Worm (Caenorhabditis elegans) whole organism, L3 larva: ENCODE measurements around the gene tmed-10.

Experiments
- egl-27 ChIP-seq: sonication (generic microtip); optimal IDR thresholded peaks from 4 replicates; lab custom pipeline; 2017; ENCODE audit warnings: missing biosample characterization, missing genetic modification reagents, missing genetic modification characterization
- elt-3 ChIP-seq, 3 experiments: fragments of 150-350 bp in 1 of 3; sonication (generic microtip) in 2 of 3; optimal IDR thresholded peaks; 2 replicates in 2 of 3; 4 replicates in 1 of 3; lab custom pipeline; 2014 to 2017; ENCODE audit warnings: missing biosample characterization in 3 of 3, missing genetic modification characterization in 3 of 3
- mdl-1 ChIP-seq: fragments of 150-350 bp; optimal IDR thresholded peaks from 2 replicates; lab custom pipeline; 2014; ENCODE audit warnings: missing biosample characterization, missing genetic modification characterization
- nhr-237 ChIP-seq: fragments of 150-350 bp; optimal IDR thresholded peaks from 2 replicates; lab custom pipeline; 2014; ENCODE audit warnings: missing biosample characterization, missing genetic modification characterization
- tbx-2 ChIP-seq: sonication (generic microtip); optimal IDR thresholded peaks from 2 replicates; lab custom pipeline; 2016; ENCODE audit warnings: mild to moderate bottlenecking, missing genetic modification characterization, missing compliant biosample characterization

ce11 chrV:11352893-11353292, 26.1 kb upstream of the tmed-10 start, which contains the start of gene npr-25:
- no peak for TF ChIP-seq elt-3 (tag; optimal IDR thresholded peaks at IDR 0.05; lab: Kevin White, UChicago)
- TF ChIP-seq egl-27 (tag; lab: Kevin White, UChicago): no peak
- no peak for TF ChIP-seq nhr-237 (tag; lab: Kevin White, UChicago)
- no peak for TF ChIP-seq mdl-1 (tag; lab: Kevin White, UChicago)
- TF ChIP-seq tbx-2 (tag; lab: Kevin White, UChicago): no peak
